Worm (Caenorhabditis elegans) whole organism, L1 larva: ENCODE data around the gene dhs-30.

Experiments
- F16B12.6 ChIP-seq: fragments of 150-350 bp; optimal IDR thresholded peaks from 2 replicates; lab custom pipeline; 2014; ENCODE audit warnings: missing biosample characterization, missing genetic modification characterization
- Y116A8C.19 ChIP-seq: sonication (generic microtip); optimal IDR thresholded peaks from 2 replicates; lab custom pipeline; 2016; ENCODE audit warnings: missing compliant biosample characterization, missing genetic modification characterization, borderline replicate concordance
- aha-1 ChIP-seq: fragments of 150-350 bp; optimal IDR thresholded peaks from 2 replicates; lab custom pipeline; 2014; ENCODE audit warnings: missing biosample characterization, missing genetic modification characterization
- alr-1 ChIP-seq: fragments of 200-800 bp; sonication (Bioruptor generic); optimal IDR thresholded peaks from 2 replicates; lab custom pipeline; 2018; ENCODE audit warnings: borderline replicate concordance, mild to moderate bottlenecking, missing genetic modification characterization, missing compliant biosample characterization
- blmp-1 ChIP-seq: fragments of 150-350 bp; optimal IDR thresholded peaks from 2 replicates; lab custom pipeline; 2014; ENCODE audit warnings: missing biosample characterization, missing genetic modification characterization
- ceh-63 ChIP-seq: fragments of 200-800 bp; sonication (Bioruptor generic); optimal IDR thresholded peaks from 2 replicates; lab custom pipeline; 2018; ENCODE audit warnings: mild to moderate bottlenecking, missing genetic modification characterization, missing compliant biosample characterization
- ceh-8 ChIP-seq: fragments of 200-800 bp; sonication (Bioruptor generic); optimal IDR thresholded peaks from 2 replicates; lab custom pipeline; 2018; ENCODE audit warnings: mild to moderate bottlenecking, missing genetic modification characterization, moderate library complexity, missing compliant biosample characterization
- dpl-1 ChIP-seq, 3 experiments: fragments of 150-350 bp in 2 of 3; sonication (generic microtip) in 1 of 3; optimal IDR thresholded peaks; 2 replicates each; lab custom pipeline; 2014 to 2017; ENCODE audit warnings: missing biosample characterization in 3 of 3, missing genetic modification characterization in 3 of 3, missing genetic modification reagents in 3 of 3
- dsc-1 ChIP-seq: sonication (generic microtip); optimal IDR thresholded peaks from 2 replicates; lab custom pipeline; 2016; ENCODE audit warnings: mild to moderate bottlenecking, missing genetic modification characterization, missing compliant biosample characterization
- efl-1 ChIP-seq, 4 experiments: fragments of 150-350 bp; optimal IDR thresholded peaks in 3 of 4; peaks in 1 of 4; 1 replicate in 1 of 4; 2 replicates in 3 of 4; lab custom pipeline; 2014; ENCODE audit warnings: missing biosample characterization in 2 of 4, missing genetic modification characterization in 2 of 4, missing genetic modification reagents in 2 of 4
- efl-3 ChIP-seq: fragments of 200-800 bp; sonication (Bioruptor generic); optimal IDR thresholded peaks from 2 replicates; lab custom pipeline; 2018; ENCODE audit warnings: mild to moderate bottlenecking, missing genetic modification characterization, missing compliant biosample characterization
- egl-13 ChIP-seq: sonication (generic microtip); optimal IDR thresholded peaks from 2 replicates; lab custom pipeline; 2016; ENCODE audit warnings: missing genotype, missing genetic modification reagents, missing genetic modification characterization, missing compliant biosample characterization
- egl-27 ChIP-seq, 2 experiments: fragments of 150-350 bp in 1 of 2; sonication (generic microtip); optimal IDR thresholded peaks; 3 replicates each; lab custom pipeline; 2017 to 2018; ENCODE audit warnings: missing biosample characterization in 2 of 2, missing genetic modification characterization in 2 of 2, missing genetic modification reagents in 2 of 2
- elt-2 ChIP-seq: sonication (generic microtip); optimal IDR thresholded peaks from 2 replicates; lab custom pipeline; 2016; ENCODE audit warnings: missing genetic modification characterization, mild to moderate bottlenecking, inconsistent platforms, missing compliant biosample characterization, missing genetic modification reagents
- elt-3 ChIP-seq, 6 experiments: fragments of 150-350 bp in 1 of 6; sonication (generic microtip); optimal IDR thresholded peaks; 2 replicates each; lab custom pipeline; 2017 to 2018; ENCODE audit warnings: missing biosample characterization in 6 of 6, missing genetic modification characterization in 6 of 6, inconsistent platforms in 1 of 6
- ets-5 ChIP-seq: fragments of 200-800 bp; sonication (Bioruptor generic); IDR thresholded peaks from 2 replicates; pipeline ENCODE4 v1.3.6; 2022; ENCODE audit warnings: missing genetic modification characterization, missing compliant biosample characterization
- fkh-10 ChIP-seq: sonication (generic microtip); optimal IDR thresholded peaks from 2 replicates; lab custom pipeline; 2017; ENCODE audit warnings: missing biosample characterization, missing genetic modification reagents, missing genetic modification characterization
- fkh-4 ChIP-seq: sonication (generic microtip); optimal IDR thresholded peaks from 2 replicates; lab custom pipeline; 2016; ENCODE audit warnings: missing compliant biosample characterization, missing genetic modification characterization, borderline replicate concordance
- fkh-8 ChIP-seq: sonication (generic microtip); optimal IDR thresholded peaks from 2 replicates; lab custom pipeline; 2016; ENCODE audit warnings: mild to moderate bottlenecking, missing genetic modification characterization, missing compliant biosample characterization
- lin-13 ChIP-seq: fragments of 150-350 bp; optimal IDR thresholded peaks from 2 replicates; lab custom pipeline; 2014; ENCODE audit warnings: missing biosample characterization, missing genetic modification reagents, missing genetic modification characterization
- lin-15B ChIP-seq: fragments of 150-350 bp; sonication (generic microtip); optimal IDR thresholded peaks from 3 replicates; lab custom pipeline; 2014; ENCODE audit warnings: missing biosample characterization, missing genetic modification characterization
- lin-35 ChIP-seq, 2 experiments: fragments of 150-350 bp; optimal IDR thresholded peaks; 2 replicates each; lab custom pipeline; 2014; ENCODE audit warnings: missing biosample characterization in 2 of 2, missing genetic modification characterization in 2 of 2, missing genetic modification reagents in 2 of 2
- lin-39 ChIP-seq: fragments of 150-350 bp; optimal IDR thresholded peaks from 2 replicates; lab custom pipeline; 2014; ENCODE audit warnings: missing biosample characterization, missing genetic modification reagents, missing genetic modification characterization
- lir-3 ChIP-seq: sonication (generic microtip); optimal IDR thresholded peaks from 2 replicates; lab custom pipeline; 2016; ENCODE audit warnings: mild to moderate bottlenecking, missing genetic modification characterization, moderate library complexity, missing compliant biosample characterization; ENCODE audit not compliant: poor library complexity
- lsy-2 ChIP-seq, 2 experiments: fragments of 150-350 bp; optimal IDR thresholded peaks; 2 replicates each; lab custom pipeline; 2014; ENCODE audit warnings: missing biosample characterization in 2 of 2, missing genetic modification characterization in 2 of 2
- mab-9 ChIP-seq: fragments of 200-800 bp; sonication (Bioruptor generic); IDR thresholded peaks from 2 replicates; pipeline ENCODE4 v1.3.6; 2022; ENCODE audit warnings: missing genetic modification reagents, missing genetic modification characterization, missing compliant biosample characterization
- mdl-1 ChIP-seq, 2 experiments: fragments of 150-350 bp; optimal IDR thresholded peaks; 2 replicates each; lab custom pipeline; 2014 to 2017; ENCODE audit warnings: missing biosample characterization in 2 of 2, missing genetic modification characterization in 2 of 2, inconsistent platforms in 1 of 2
- mef-2 ChIP-seq: fragments of 150-350 bp; optimal IDR thresholded peaks from 2 replicates; lab custom pipeline; 2014; ENCODE audit warnings: missing biosample characterization, missing genetic modification characterization
- nhr-11 ChIP-seq: fragments of 150-350 bp; optimal IDR thresholded peaks from 2 replicates; lab custom pipeline; 2014; ENCODE audit warnings: missing biosample characterization, missing genetic modification characterization
- nhr-12 ChIP-seq: sonication (generic microtip); optimal IDR thresholded peaks from 2 replicates; lab custom pipeline; 2017; ENCODE audit warnings: missing biosample characterization, missing genetic modification characterization
- nhr-19 ChIP-seq: fragments of 200-800 bp; sonication (Bioruptor generic); conservative IDR thresholded peaks from 2 replicates; pipeline ENCODE4 v1.3.6; 2022; ENCODE audit warnings: missing genetic modification characterization, missing compliant biosample characterization
- nhr-20 ChIP-seq: sonication (generic microtip); optimal IDR thresholded peaks from 2 replicates; lab custom pipeline; 2016; ENCODE audit warnings: mild to moderate bottlenecking, missing genetic modification characterization, missing compliant biosample characterization
- nhr-237 ChIP-seq: fragments of 150-350 bp; optimal IDR thresholded peaks from 2 replicates; lab custom pipeline; 2014; ENCODE audit warnings: missing biosample characterization, missing genetic modification characterization
- nhr-28 ChIP-seq: fragments of 150-350 bp; optimal IDR thresholded peaks from 2 replicates; lab custom pipeline; 2014; ENCODE audit warnings: missing biosample characterization, missing genetic modification characterization
- nhr-47 ChIP-seq: sonication (generic microtip); optimal IDR thresholded peaks from 2 replicates; lab custom pipeline; 2016; ENCODE audit warnings: mild to moderate bottlenecking, missing genetic modification characterization, moderate library complexity, missing compliant biosample characterization
- nhr-71 ChIP-seq: sonication (generic microtip); optimal IDR thresholded peaks from 2 replicates; lab custom pipeline; 2016; ENCODE audit warnings: mild to moderate bottlenecking, missing genetic modification characterization, moderate library complexity, missing compliant biosample characterization
- nhr-85 ChIP-seq: sonication (generic microtip); peaks from one replicate; lab custom pipeline; 2016; ENCODE audit warnings: missing genetic modification characterization, inconsistent platforms, missing compliant biosample characterization
- nhr-90 ChIP-seq: sonication (generic microtip); optimal IDR thresholded peaks from 2 replicates; lab custom pipeline; 2016; ENCODE audit warnings: mild to moderate bottlenecking, missing genetic modification characterization, missing compliant biosample characterization; ENCODE audit not compliant: poor library complexity
- pax-3 ChIP-seq: fragments of 200-800 bp; sonication (Bioruptor generic); optimal IDR thresholded peaks from 2 replicates; lab custom pipeline; 2018; ENCODE audit warnings: mild to moderate bottlenecking, missing genetic modification characterization, moderate library complexity, missing compliant biosample characterization
- pqm-1 ChIP-seq: sonication (generic microtip); optimal IDR thresholded peaks from 3 replicates; lab custom pipeline; 2017; ENCODE audit warnings: missing biosample characterization, missing genetic modification characterization
- rnt-1 ChIP-seq: sonication (generic microtip); optimal IDR thresholded peaks from 2 replicates; lab custom pipeline; 2016; ENCODE audit warnings: mild to moderate bottlenecking, missing genetic modification characterization, moderate library complexity, missing compliant biosample characterization
- snpc-4 ChIP-seq: fragments of 150-350 bp; optimal IDR thresholded peaks from 2 replicates; lab custom pipeline; 2014; ENCODE audit warnings: missing biosample characterization, missing genetic modification characterization
- snu-23 ChIP-seq: sonication (generic microtip); optimal IDR thresholded peaks from 2 replicates; lab custom pipeline; 2016; ENCODE audit warnings: missing genetic modification characterization, missing compliant biosample characterization
- swsn-7 ChIP-seq: sonication (generic microtip); optimal IDR thresholded peaks from 2 replicates; lab custom pipeline; 2016; ENCODE audit warnings: missing genetic modification characterization, missing compliant biosample characterization
- tlp-1 ChIP-seq: fragments of 150-350 bp; optimal IDR thresholded peaks from 2 replicates; lab custom pipeline; 2014; ENCODE audit warnings: missing biosample characterization, missing genetic modification characterization
- unc-130 ChIP-seq: fragments of 150-350 bp; optimal IDR thresholded peaks from 2 replicates; lab custom pipeline; 2017; ENCODE audit warnings: missing biosample characterization, missing genetic modification characterization, inconsistent platforms
- unc-98 ChIP-seq: fragments of 200-800 bp; sonication (Bioruptor generic); IDR thresholded peaks from 2 replicates; pipeline ENCODE4 v1.3.6; 2022; ENCODE audit warnings: missing genetic modification characterization, missing compliant biosample characterization
- xbp-1 ChIP-seq: sonication (generic microtip); optimal IDR thresholded peaks from 2 replicates; lab custom pipeline; 2016; ENCODE audit warnings: missing genetic modification characterization, missing compliant biosample characterization
- zag-1 ChIP-seq: fragments of 150-350 bp; optimal IDR thresholded peaks from 2 replicates; lab custom pipeline; 2014; ENCODE audit warnings: missing biosample characterization, missing genetic modification characterization
- zip-4 ChIP-seq: fragments of 200-800 bp; sonication (Bioruptor generic); optimal IDR thresholded peaks from 2 replicates; lab custom pipeline; 2018; ENCODE audit warnings: mild to moderate bottlenecking, missing genetic modification characterization, moderate library complexity, missing compliant biosample characterization
- ztf-11 ChIP-seq, 2 experiments: sonication (generic microtip); optimal IDR thresholded peaks; 2 replicates each; lab custom pipeline; 2016 to 2017; ENCODE audit warnings: missing genetic modification characterization in 2 of 2, missing biosample characterization in 1 of 2, missing compliant biosample characterization in 1 of 2
- ztf-4 ChIP-seq: fragments of 150-350 bp; optimal IDR thresholded peaks from 2 replicates; lab custom pipeline; 2014; ENCODE audit warnings: missing biosample characterization, missing genetic modification characterization

Gene dhs-30

DNA sequence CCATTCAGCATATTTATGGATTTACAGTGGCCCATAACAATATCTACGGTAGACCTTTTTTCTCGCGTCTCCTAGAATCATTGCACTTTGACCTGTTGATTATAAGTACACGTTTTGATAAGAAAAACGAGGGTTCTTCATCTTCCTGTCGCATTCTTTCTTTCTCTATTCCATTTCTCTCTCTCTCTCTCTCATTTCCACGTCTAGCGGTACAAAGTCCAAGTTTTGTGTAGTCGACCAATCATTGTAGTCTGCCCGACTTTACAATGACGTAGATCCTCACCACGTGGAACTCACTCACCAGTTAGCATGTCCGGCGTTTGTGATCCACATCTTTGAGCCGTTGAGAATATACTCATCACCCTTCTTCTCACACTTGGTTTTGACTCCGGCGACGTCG, 19.5 kb downstream of the dhs-30 start:
- TF ChIP-seq efl-3 (GFP tag; lab: Kevin White, UChicago) (no peak), fkh-10 (GFP tag; lab: Kevin White, UChicago) (no peak), Y116A8C.19 (no peak), ceh-8 (GFP tag; lab: Kevin White, UChicago) (no peak), unc-98 (GFP tag; lab: Robert Waterston, UW) (no peak), fkh-8 (tag; lab: Kevin White, UChicago) (no peak), nhr-12 (tag; lab: Kevin White, UChicago) (peak; percentile 22), ztf-11 (tag; optimal IDR thresholded peaks at IDR 0.05; lab: Kevin White, UChicago) (no peak), lsy-2 (tag; optimal IDR thresholded peaks at IDR 0.05; lab: Kevin White, UChicago) (peak in 1 of 2 experiments; percentile 29), unc-130 (no peak), nhr-11 (peak; percentile 12), F16B12.6 (tag; lab: Kevin White, UChicago) (no peak), efl-1 (optimal IDR thresholded peaks at IDR 0.05; lab: Kevin White, UChicago) (no peak), efl-1 (GFP tag; optimal IDR thresholded peaks at IDR 0.05 in 1 of 2; lab: Kevin White, UChicago) (no peak), snpc-4 (tag; lab: Kevin White, UChicago) (no peak), rnt-1 (peak; percentile 58), snu-23 (GFP tag; lab: Kevin White, UChicago) (peak; percentile 65), alr-1 (no peak), elt-3 (tag; optimal IDR thresholded peaks at IDR 0.05; lab: Kevin White, UChicago) (peak in 5 of 6 experiments; percentile 33 to 74 (median 64)), zip-4 (GFP tag; lab: Kevin White, UChicago) (no peak), xbp-1 (tag; lab: Kevin White, UChicago) (peak; percentile 89), elt-2 (tag; lab: Kevin White, UChicago) (peak; percentile 39), nhr-85 (tag; lab: Kevin White, UChicago) (peak; percentile 75), lin-13 (GFP tag; lab: Kevin White, UChicago) (peak; percentile 11), lin-39 (tag; lab: Kevin White, UChicago) (no peak), ets-5 (GFP tag; lab: Robert Waterston, UW) (no peak), ztf-4 (tag; lab: Kevin White, UChicago) (peak; percentile 34), nhr-20 (tag; lab: Kevin White, UChicago) (peak; percentile 85), nhr-47 (tag; lab: Kevin White, UChicago) (no peak), lin-35 (GFP tag; optimal IDR thresholded peaks at IDR 0.05; lab: Kevin White, UChicago) (peak in 1 of 2 experiments; percentile 3), nhr-237 (tag; lab: Kevin White, UChicago) (no peak), blmp-1 (tag; lab: Kevin White, UChicago) (peak; percentile 50), ceh-63 (no peak), fkh-4 (tag; lab: Kevin White, UChicago) (no peak), lir-3 (tag; lab: Kevin White, UChicago) (peak; percentile 28), nhr-71 (tag; lab: Kevin White, UChicago) (peak; percentile 79), egl-13 (tag; lab: Kevin White, UChicago) (no peak), tlp-1 (tag; lab: Kevin White, UChicago) (no peak), dsc-1 (no peak), lin-15B (tag; lab: Kevin White, UChicago) (no peak), nhr-19 (GFP tag; lab: Robert Waterston, UW) (peak; percentile 64), pqm-1 (tag; lab: Kevin White, UChicago) (no peak), nhr-28 (tag; lab: Kevin White, UChicago) (no peak), dpl-1 (GFP tag; optimal IDR thresholded peaks at IDR 0.05; lab: Kevin White, UChicago) (no peak), egl-27 (tag; optimal IDR thresholded peaks at IDR 0.05; lab: Kevin White, UChicago) (no peak), mef-2 (tag; lab: Kevin White, UChicago) (no peak), zag-1 (tag; lab: Kevin White, UChicago) (no peak), aha-1 (no peak), nhr-90 (peak; percentile 24), mab-9 (GFP tag; lab: Robert Waterston, UW) (no peak), mdl-1 (tag; optimal IDR thresholded peaks at IDR 0.05; lab: Kevin White, UChicago) (peak in 1 of 2 experiments; percentile 60), swsn-7 (tag; lab: Kevin White, UChicago) (no peak), pax-3 (tag; lab: Kevin White, UChicago) (no peak)
